Fruit fly (Drosophila melanogaster): ENCODE results near the gene rho-6.

dm6 chr2L:12085010-12085409 is 48.2 kb downstream of the rho-6 start:
- TF ChIP-seq CG11617 (GFP tag; optimal IDR thresholded peaks at IDR 0.05) (no peak), CG7101 (tag; optimal IDR thresholded peaks at IDR 0.05) (no peak), toe (GFP tag; optimal IDR thresholded peaks at IDR 0.05) (no peak), cnc (optimal IDR thresholded peaks at IDR 0.05) (no peak), bab1 (GFP tag; optimal IDR thresholded peaks at IDR 0.05) (no peak), cic (GFP tag; optimal IDR thresholded peaks at IDR 0.05) (no peak), tj (GFP tag; optimal IDR thresholded peaks at IDR 0.05) (no peak), CG1620 (GFP tag; optimal IDR thresholded peaks at IDR 0.05) (no peak), Hr96 (GFP tag; optimal IDR thresholded peaks at IDR 0.05) (no peak)

All from whole organism, adult.